Worm (Caenorhabditis elegans) whole organism, late embryonic: ENCODE results near the gene K08F4.3.
A peak's percentile ranks its signal among the peaks of the same experiment; 100 is the strongest.

ENCODE experiments used
- C08G9.2 ChIP-seq: sonication (generic microtip); optimal IDR thresholded peaks from 2 replicates; lab custom pipeline; 2016; ENCODE audit warnings: mild to moderate bottlenecking, missing genetic modification characterization, moderate library complexity, missing compliant biosample characterization
- C38D4.7 ChIP-seq: fragments of 200-800 bp; sonication (Bioruptor generic); optimal IDR thresholded peaks from 2 replicates; lab custom pipeline; 2018; ENCODE audit warnings: mild to moderate bottlenecking, missing genetic modification characterization, moderate library complexity, missing compliant biosample characterization
- K09A11.1 ChIP-seq: sonication (generic microtip); optimal IDR thresholded peaks from 2 replicates; lab custom pipeline; 2017; ENCODE audit warnings: antibody characterized with exemption, mild to moderate bottlenecking, missing genetic modification characterization, missing compliant biosample characterization; ENCODE audit not compliant: insufficient read depth
- ahr-1 ChIP-seq: sonication (generic microtip); optimal IDR thresholded peaks from 2 replicates; lab custom pipeline; 2016; ENCODE audit warnings: missing genetic modification characterization, missing compliant biosample characterization
- ama-1 ChIP-seq: fragments of 150-350 bp; optimal IDR thresholded peaks from 2 replicates; lab custom pipeline; 2014
- ceh-14 ChIP-seq: sonication (generic microtip); optimal IDR thresholded peaks from 2 replicates; lab custom pipeline; 2016; ENCODE audit warnings: missing genotype, missing genetic modification characterization, missing compliant biosample characterization
- ceh-2 ChIP-seq: sonication (generic microtip); optimal IDR thresholded peaks from 2 replicates; lab custom pipeline; 2016; ENCODE audit warnings: missing genotype, missing genetic modification characterization, missing compliant biosample characterization
- ceh-31 ChIP-seq: sonication (generic microtip); optimal IDR thresholded peaks from 2 replicates; lab custom pipeline; 2016; ENCODE audit warnings: missing genetic modification characterization, missing compliant biosample characterization
- ceh-34 ChIP-seq: sonication (generic microtip); optimal IDR thresholded peaks from 2 replicates; lab custom pipeline; 2016; ENCODE audit warnings: mild to moderate bottlenecking, missing genetic modification characterization, missing compliant biosample characterization
- ceh-45 ChIP-seq: fragments of 200-800 bp; sonication (Bioruptor generic); IDR thresholded peaks from 2 replicates; pipeline ENCODE4 v1.3.6; 2022; ENCODE audit warnings: missing genetic modification reagents, missing genetic modification characterization, missing compliant biosample characterization
- che-1 ChIP-seq: sonication (generic microtip); optimal IDR thresholded peaks from 2 replicates; lab custom pipeline; 2016; ENCODE audit warnings: mild to moderate bottlenecking, missing genetic modification characterization, missing compliant biosample characterization
- dve-1 ChIP-seq: sonication (generic microtip); optimal IDR thresholded peaks from 2 replicates; lab custom pipeline; 2017; ENCODE audit warnings: antibody characterized with exemption, mild to moderate bottlenecking, missing genetic modification characterization, missing compliant biosample characterization
- elt-2 ChIP-seq: sonication (generic microtip); optimal IDR thresholded peaks from 2 replicates; lab custom pipeline; 2016; ENCODE audit warnings: missing genetic modification reagents, missing genetic modification characterization, missing compliant biosample characterization
- elt-4 ChIP-seq: sonication (generic microtip); optimal IDR thresholded peaks from 2 replicates; lab custom pipeline; 2016; ENCODE audit warnings: missing genetic modification characterization, missing compliant biosample characterization
- eyg-1 ChIP-seq: sonication (generic microtip); optimal IDR thresholded peaks from 2 replicates; lab custom pipeline; 2016; ENCODE audit warnings: missing genotype, missing genetic modification characterization, missing compliant biosample characterization
- fkh-10 ChIP-seq: fragments of 150-350 bp; optimal IDR thresholded peaks from 2 replicates; lab custom pipeline; 2014; ENCODE audit warnings: missing biosample characterization, missing genetic modification reagents, missing genetic modification characterization
- gmeb-2 ChIP-seq: sonication (generic microtip); optimal IDR thresholded peaks from 2 replicates; lab custom pipeline; 2016; ENCODE audit warnings: missing genetic modification characterization, inconsistent platforms, missing compliant biosample characterization
- hlh-13 ChIP-seq: fragments of 200-800 bp; sonication (Bioruptor generic); optimal IDR thresholded peaks from 2 replicates; lab custom pipeline; 2018; ENCODE audit warnings: mild to moderate bottlenecking, missing genetic modification characterization, missing compliant biosample characterization
- hlh-6 ChIP-seq: sonication (generic microtip); optimal IDR thresholded peaks from 2 replicates; lab custom pipeline; 2016; ENCODE audit warnings: missing genotype, missing genetic modification characterization, missing compliant biosample characterization
- hlh-8 ChIP-seq: sonication (generic microtip); optimal IDR thresholded peaks from 2 replicates; lab custom pipeline; 2016; ENCODE audit warnings: missing genotype, missing genetic modification characterization, missing compliant biosample characterization
- lim-6 ChIP-seq: sonication (generic microtip); optimal IDR thresholded peaks from 2 replicates; lab custom pipeline; 2016; ENCODE audit warnings: missing genetic modification characterization, missing compliant biosample characterization
- lin-11 ChIP-seq: fragments of 200-800 bp; sonication (Bioruptor generic); optimal IDR thresholded peaks from 2 replicates; lab custom pipeline; 2018; ENCODE audit warnings: mild to moderate bottlenecking, missing genetic modification characterization, missing compliant biosample characterization
- madf-2 ChIP-seq: sonication (generic microtip); optimal IDR thresholded peaks from 2 replicates; lab custom pipeline; 2017; ENCODE audit warnings: missing genetic modification characterization, missing compliant biosample characterization
- nfya-1 ChIP-seq: sonication (generic microtip); optimal IDR thresholded peaks from 2 replicates; lab custom pipeline; 2017; ENCODE audit warnings: missing genetic modification characterization, mild to moderate bottlenecking, missing compliant biosample characterization, antibody characterized with exemption, moderate library complexity
- nhr-11 ChIP-seq: fragments of 150-350 bp; optimal IDR thresholded peaks from 2 replicates; lab custom pipeline; 2014; ENCODE audit warnings: missing biosample characterization, missing genetic modification characterization
- nhr-232 ChIP-seq: sonication (generic microtip); optimal IDR thresholded peaks from 2 replicates; lab custom pipeline; 2016; ENCODE audit warnings: missing genetic modification characterization, missing compliant biosample characterization
- npax-4 ChIP-seq: sonication (generic microtip); optimal IDR thresholded peaks from 2 replicates; lab custom pipeline; 2016; ENCODE audit warnings: missing genetic modification characterization, missing compliant biosample characterization
- pat-9 ChIP-seq: fragments of 200-800 bp; sonication (Bioruptor generic); optimal IDR thresholded peaks from 2 replicates; lab custom pipeline; 2018; ENCODE audit warnings: mild to moderate bottlenecking, missing genetic modification characterization, moderate library complexity, missing compliant biosample characterization
- pax-1 ChIP-seq: fragments of 150-350 bp; optimal IDR thresholded peaks from 2 replicates; lab custom pipeline; 2014; ENCODE audit warnings: missing biosample characterization, missing genetic modification characterization
- pha-2 ChIP-seq: sonication (generic microtip); optimal IDR thresholded peaks from 2 replicates; lab custom pipeline; 2017; ENCODE audit warnings: mild to moderate bottlenecking, missing genetic modification characterization, missing compliant biosample characterization
- pqm-1 ChIP-seq: sonication (generic microtip); optimal IDR thresholded peaks from 2 replicates; lab custom pipeline; 2016; ENCODE audit warnings: missing genetic modification characterization, missing compliant biosample characterization
- pros-1 ChIP-seq: fragments of 150-350 bp; optimal IDR thresholded peaks from 2 replicates; lab custom pipeline; 2014; ENCODE audit warnings: missing biosample characterization, missing genetic modification reagents, missing genetic modification characterization
- ref-2 ChIP-seq: sonication (generic microtip); optimal IDR thresholded peaks from 2 replicates; lab custom pipeline; 2016; ENCODE audit warnings: missing genetic modification characterization, missing compliant biosample characterization
- sox-2 ChIP-seq: fragments of 200-800 bp; sonication (Bioruptor generic); IDR thresholded peaks from 2 replicates; pipeline ENCODE4 v1.3.6; 2022; ENCODE audit warnings: missing genetic modification reagents, missing genetic modification characterization, missing compliant biosample characterization
- syd-9 ChIP-seq: sonication (generic microtip); optimal IDR thresholded peaks from 2 replicates; lab custom pipeline; 2016; ENCODE audit warnings: mild to moderate bottlenecking, missing genetic modification characterization, moderate library complexity, missing compliant biosample characterization
- tbx-2 ChIP-seq: sonication (generic microtip); optimal IDR thresholded peaks from 2 replicates; lab custom pipeline; 2016; ENCODE audit warnings: missing genetic modification characterization, missing compliant biosample characterization
- tbx-7 ChIP-seq: sonication (generic microtip); optimal IDR thresholded peaks from 2 replicates; lab custom pipeline; 2016; ENCODE audit warnings: missing genotype, missing genetic modification characterization, missing compliant biosample characterization
- unc-3 ChIP-seq, 2 experiments: fragments of 200-800 bp in 1 of 2; sonication (Bioruptor generic) in 1 of 2; sonication (generic microtip) in 1 of 2; conservative IDR thresholded peaks in 1 of 2; optimal IDR thresholded peaks in 1 of 2; 2 replicates each; pipeline versions ENCODE4 v1.3.6 to Lab custom; 2016 to 2022; ENCODE audit warnings: missing compliant biosample characterization in 2 of 2, missing genetic modification characterization in 2 of 2, missing genetic modification reagents in 1 of 2
- unc-42 ChIP-seq: sonication (generic microtip); optimal IDR thresholded peaks from 2 replicates; lab custom pipeline; 2016; ENCODE audit warnings: missing genotype, missing genetic modification characterization, missing compliant biosample characterization
- unc-55 ChIP-seq: sonication (generic microtip); optimal IDR thresholded peaks from 2 replicates; lab custom pipeline; 2017; ENCODE audit warnings: missing biosample characterization, missing genetic modification reagents, missing genetic modification characterization
- zip-5 ChIP-seq: sonication (generic microtip); optimal IDR thresholded peaks from 2 replicates; lab custom pipeline; 2016; ENCODE audit warnings: missing genetic modification characterization, missing compliant biosample characterization

The K08F4.3 gene

DNA sequence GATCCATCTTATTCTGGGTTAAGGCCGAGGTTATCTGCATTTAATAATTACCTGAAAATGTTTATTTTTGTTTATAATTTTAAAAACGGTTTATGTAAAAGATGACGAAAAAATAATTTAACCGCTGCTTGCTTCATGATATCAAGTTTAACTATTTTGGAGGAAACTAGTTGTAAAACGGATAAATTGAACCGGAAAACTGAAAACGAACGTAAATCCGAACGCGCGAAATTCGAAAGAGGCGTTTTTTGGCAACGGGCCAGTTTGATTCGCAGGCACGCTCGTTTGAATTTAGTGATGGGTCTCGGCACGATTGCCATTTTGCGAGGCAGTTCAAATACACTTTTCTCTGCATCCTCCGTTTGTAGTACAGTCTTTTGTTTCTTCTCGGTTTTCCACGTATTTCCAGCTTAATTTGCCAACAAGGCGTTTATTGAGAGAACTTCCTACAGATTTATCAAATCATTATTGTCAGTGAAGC is at the start of gene K08F4.3, which contains the start of gene gtbp-1:
Gene K08F4.3 (plus strand): TSS at position 352 of the 481 bp plus-strand sequence.
Gene gtbp-1 (minus strand): TSS at position 51 of the 481 bp plus-strand sequence.
- TF ChIP-seq nfya-1 (tag; lab: Kevin White, UChicago) (peak; percentile 57), ceh-31 (tag; lab: Kevin White, UChicago) (peak; percentile 63), elt-2 (tag; lab: Kevin White, UChicago) (peak; percentile 17), ref-2 (tag; lab: Kevin White, UChicago) (peak; percentile 39), K09A11.1 (no peak), nhr-11 (no peak), dve-1 (tag; lab: Kevin White, UChicago) (peak; percentile 35), tbx-2 (tag; lab: Kevin White, UChicago) (peak; percentile 15)

DNA sequence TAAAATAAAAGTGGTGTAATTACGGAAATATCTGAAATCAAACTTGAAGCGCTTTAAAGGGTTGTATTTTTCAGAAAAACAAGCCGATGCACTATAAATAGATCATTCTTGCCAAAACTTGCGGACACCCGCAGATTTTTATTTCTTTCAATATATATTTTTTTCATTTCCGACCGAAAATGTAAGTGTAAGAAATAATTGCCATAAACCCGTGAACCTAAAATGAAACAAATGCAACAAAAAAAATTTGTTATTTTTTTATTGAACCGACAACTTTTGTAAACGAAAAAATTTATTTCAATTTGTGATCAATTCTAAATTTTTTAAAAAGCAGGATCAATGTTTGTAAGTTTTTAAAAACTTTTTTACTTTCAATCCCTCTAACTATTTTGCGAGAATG is 48.2 kb upstream of the K08F4.3 start, which contains the start of gene W01B6.6:
Gene W01B6.6 (plus strand): TSS at position 301 of the 400 bp plus-strand sequence.
- TF ChIP-seq fkh-10 (no peak), syd-9 (tag; lab: Kevin White, UChicago) (no peak), lin-11 (tag; lab: Kevin White, UChicago) (no peak), pros-1 (tag; lab: Kevin White, UChicago) (no peak), tbx-7 (tag; lab: Kevin White, UChicago) (no peak)

DNA sequence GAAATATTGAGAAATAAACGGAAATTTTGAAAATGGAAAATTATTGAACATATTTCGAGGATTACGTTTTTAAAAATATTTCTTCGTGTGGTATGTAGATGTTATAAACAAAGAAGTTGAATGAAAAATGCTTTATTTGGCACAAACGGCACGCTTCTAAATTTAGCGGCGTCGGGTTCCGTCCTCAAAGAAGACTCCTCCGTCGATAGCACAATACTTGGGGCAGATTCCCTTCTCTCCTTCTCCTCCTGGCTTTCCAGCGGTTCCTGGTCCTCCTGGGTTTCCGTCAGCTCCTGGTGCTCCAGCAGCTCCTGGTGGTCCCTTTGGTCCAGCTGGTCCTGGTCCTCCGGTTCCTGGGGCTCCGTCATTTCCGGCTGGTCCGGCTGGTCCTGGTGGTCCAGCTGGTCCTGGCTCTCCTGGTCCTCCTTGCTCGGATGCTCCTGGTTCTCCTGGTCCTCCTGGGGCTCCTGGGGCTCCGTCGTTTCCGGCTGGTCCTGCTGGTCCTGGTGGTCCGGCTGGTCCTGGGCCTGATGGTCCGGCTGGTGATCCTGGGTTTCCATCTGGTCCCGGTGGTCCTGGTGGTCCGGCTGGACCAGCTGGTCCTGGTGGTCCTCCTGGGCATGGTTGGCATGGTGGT is 44.6 kb upstream of the K08F4.3 start, which contains the start of gene W01B6.8:
Gene W01B6.8 (minus strand): TSS at position 51 of the 637 bp plus-strand sequence.
- TF ChIP-seq ahr-1 (tag; lab: Kevin White, UChicago) (no peak), syd-9 (tag; lab: Kevin White, UChicago) (peak; percentile 9), nfya-1 (tag; lab: Kevin White, UChicago) (no peak), elt-4 (tag; lab: Kevin White, UChicago) (peak; percentile 2), sox-2 (no peak), lim-6 (tag; lab: Kevin White, UChicago) (no peak), tbx-7 (tag; lab: Kevin White, UChicago) (no peak), pha-2 (tag; lab: Kevin White, UChicago) (no peak)

- TF ChIP-seq tbx-2 (tag; lab: Kevin White, UChicago): peak; percentile 83
- no peak for TF ChIP-seq pqm-1
- no peak for TF ChIP-seq fkh-10
- no peak for TF ChIP-seq ceh-45 (GFP tag; lab: Robert Waterston, UW)
- TF ChIP-seq ceh-2: peak; percentile 67
- peak; percentile 51 for TF ChIP-seq nfya-1 (tag; lab: Kevin White, UChicago)
- TF ChIP-seq madf-2: no peak
- no peak for TF ChIP-seq ama-1 (lab: Kevin White, UChicago)
- TF ChIP-seq C08G9.2 (tag; lab: Kevin White, UChicago): peak; percentile 63
- TF ChIP-seq pax-1 (tag; lab: Kevin White, UChicago): no peak
- TF ChIP-seq hlh-13 (GFP tag; lab: Kevin White, UChicago): no peak
- no peak for TF ChIP-seq hlh-6
- TF ChIP-seq hlh-8 (tag; lab: Kevin White, UChicago): no peak
- no peak for TF ChIP-seq C38D4.7 (GFP tag; lab: Kevin White, UChicago)
- TF ChIP-seq unc-42 (tag; lab: Kevin White, UChicago): peak; percentile 55
- no peak for TF ChIP-seq K09A11.1
- no peak for TF ChIP-seq unc-3 (GFP tag; conservative IDR thresholded peaks at IDR 0.05; lab: Robert Waterston, UW)
- TF ChIP-seq unc-3 (tag; optimal IDR thresholded peaks at IDR 0.05; lab: Kevin White, UChicago): no peak
- no peak for TF ChIP-seq npax-4
- no peak for TF ChIP-seq che-1 (tag; lab: Kevin White, UChicago)
- TF ChIP-seq eyg-1 (tag; lab: Kevin White, UChicago): no peak
- TF ChIP-seq pha-2 (tag; lab: Kevin White, UChicago): no peak
- TF ChIP-seq ahr-1 (tag; lab: Kevin White, UChicago): no peak
- TF ChIP-seq ceh-14 (tag; lab: Kevin White, UChicago): no peak
- TF ChIP-seq unc-55 (GFP tag; lab: Kevin White, UChicago): no peak
- TF ChIP-seq zip-5 (tag; lab: Kevin White, UChicago): peak; percentile 49
- TF ChIP-seq pat-9 (tag; lab: Kevin White, UChicago): no peak
- TF ChIP-seq gmeb-2 (tag; lab: Kevin White, UChicago): no peak
- TF ChIP-seq nhr-232 (tag; lab: Kevin White, UChicago): no peak
- no peak for TF ChIP-seq pros-1 (tag; lab: Kevin White, UChicago)
- peak; percentile 57 for TF ChIP-seq ceh-34
- TF ChIP-seq lin-11 (tag; lab: Kevin White, UChicago): no peak
- TF ChIP-seq dve-1 (tag; lab: Kevin White, UChicago): no peak
Measured at ce11 chrIV:10085401-10086187, 43.5 kb upstream of the K08F4.3 start, which contains the start of the genes col-2 and ndc-80. col-2 (minus strand) TSS chrIV:10085451. ndc-80 (plus strand) TSS chrIV:10086137.
